Worm (Caenorhabditis elegans) whole organism, L1 larva: ENCODE results near the gene tac-1.

Experiments used
- C04F5.9 ChIP-seq: sonication (generic microtip); optimal IDR thresholded peaks from 2 replicates; lab custom pipeline; 2016; ENCODE audit warnings: missing genetic modification characterization, missing compliant biosample characterization
- F16B12.6 ChIP-seq: fragments of 150-350 bp; optimal IDR thresholded peaks from 2 replicates; lab custom pipeline; 2014; ENCODE audit warnings: missing biosample characterization, missing genetic modification characterization
- Y116A8C.19 ChIP-seq: sonication (generic microtip); optimal IDR thresholded peaks from 2 replicates; lab custom pipeline; 2016; ENCODE audit warnings: missing compliant biosample characterization, missing genetic modification characterization, borderline replicate concordance
- aly-2 ChIP-seq: fragments of 150-350 bp; optimal IDR thresholded peaks from 2 replicates; lab custom pipeline; 2014; ENCODE audit warnings: missing biosample characterization, missing genetic modification characterization
- ceh-8 ChIP-seq: fragments of 200-800 bp; sonication (Bioruptor generic); optimal IDR thresholded peaks from 2 replicates; lab custom pipeline; 2018; ENCODE audit warnings: mild to moderate bottlenecking, missing genetic modification characterization, moderate library complexity, missing compliant biosample characterization
- ceh-82 ChIP-seq, 3 experiments: fragments of 150-350 bp in 1 of 3; sonication (generic microtip) in 2 of 3; optimal IDR thresholded peaks; 2 replicates each; lab custom pipeline; 2014 to 2017; ENCODE audit warnings: missing biosample characterization in 3 of 3, missing genetic modification characterization in 3 of 3
- ceh-90 ChIP-seq: sonication (generic microtip); optimal IDR thresholded peaks from 2 replicates; lab custom pipeline; 2016; ENCODE audit warnings: missing genetic modification characterization, missing compliant biosample characterization
- ces-1 ChIP-seq: fragments of 150-350 bp; optimal IDR thresholded peaks from 2 replicates; lab custom pipeline; 2014; ENCODE audit warnings: missing biosample characterization, missing genetic modification reagents, missing genetic modification characterization
- dsc-1 ChIP-seq: sonication (generic microtip); optimal IDR thresholded peaks from 2 replicates; lab custom pipeline; 2016; ENCODE audit warnings: mild to moderate bottlenecking, missing genetic modification characterization, missing compliant biosample characterization
- efl-1 ChIP-seq, 4 experiments: fragments of 150-350 bp; optimal IDR thresholded peaks in 3 of 4; peaks in 1 of 4; 1 replicate in 1 of 4; 2 replicates in 3 of 4; lab custom pipeline; 2014; ENCODE audit warnings: missing biosample characterization in 2 of 4, missing genetic modification characterization in 2 of 4, missing genetic modification reagents in 2 of 4
- efl-3 ChIP-seq: fragments of 200-800 bp; sonication (Bioruptor generic); optimal IDR thresholded peaks from 2 replicates; lab custom pipeline; 2018; ENCODE audit warnings: mild to moderate bottlenecking, missing genetic modification characterization, missing compliant biosample characterization
- egl-13 ChIP-seq: sonication (generic microtip); optimal IDR thresholded peaks from 2 replicates; lab custom pipeline; 2016; ENCODE audit warnings: missing genotype, missing genetic modification reagents, missing genetic modification characterization, missing compliant biosample characterization
- egl-27 ChIP-seq, 2 experiments: fragments of 150-350 bp in 1 of 2; sonication (generic microtip); optimal IDR thresholded peaks; 3 replicates each; lab custom pipeline; 2017 to 2018; ENCODE audit warnings: missing biosample characterization in 2 of 2, missing genetic modification characterization in 2 of 2, missing genetic modification reagents in 2 of 2
- elt-3 ChIP-seq, 6 experiments: fragments of 150-350 bp in 1 of 6; sonication (generic microtip); optimal IDR thresholded peaks; 2 replicates each; lab custom pipeline; 2017 to 2018; ENCODE audit warnings: missing biosample characterization in 6 of 6, missing genetic modification characterization in 6 of 6, inconsistent platforms in 1 of 6
- ets-5 ChIP-seq: fragments of 200-800 bp; sonication (Bioruptor generic); IDR thresholded peaks from 2 replicates; pipeline ENCODE4 v1.3.6; 2022; ENCODE audit warnings: missing genetic modification characterization, missing compliant biosample characterization
- fkh-8 ChIP-seq: sonication (generic microtip); optimal IDR thresholded peaks from 2 replicates; lab custom pipeline; 2016; ENCODE audit warnings: mild to moderate bottlenecking, missing genetic modification characterization, missing compliant biosample characterization
- fos-1 ChIP-seq: fragments of 150-350 bp; optimal IDR thresholded peaks from 2 replicates; lab custom pipeline; 2014; ENCODE audit warnings: missing biosample characterization, missing genetic modification characterization
- grh-1 ChIP-seq: fragments of 200-800 bp; sonication (Bioruptor generic); IDR thresholded peaks from 2 replicates; pipeline ENCODE4 v1.3.6; 2022; ENCODE audit warnings: missing genetic modification reagents, missing genetic modification characterization, missing compliant biosample characterization
- hlh-17 ChIP-seq: fragments of 200-800 bp; sonication (Bioruptor generic); optimal IDR thresholded peaks from 2 replicates; lab custom pipeline; 2018; ENCODE audit warnings: missing genetic modification characterization, mild to moderate bottlenecking, missing compliant biosample characterization, moderate library complexity, borderline replicate concordance
- hpl-2 ChIP-seq: fragments of 150-350 bp; optimal IDR thresholded peaks from 2 replicates; lab custom pipeline; 2014; ENCODE audit warnings: missing biosample characterization, missing genetic modification reagents, missing genetic modification characterization
- irx-1 ChIP-seq: sonication (generic microtip); optimal IDR thresholded peaks from 2 replicates; lab custom pipeline; 2016; ENCODE audit warnings: missing genetic modification characterization, missing compliant biosample characterization
- jun-1 ChIP-seq: fragments of 150-350 bp; optimal IDR thresholded peaks from 2 replicates; lab custom pipeline; 2014; ENCODE audit warnings: missing biosample characterization, missing genetic modification reagents, missing genetic modification characterization
- lin-13 ChIP-seq: fragments of 150-350 bp; optimal IDR thresholded peaks from 2 replicates; lab custom pipeline; 2014; ENCODE audit warnings: missing biosample characterization, missing genetic modification reagents, missing genetic modification characterization
- lin-15B ChIP-seq: fragments of 150-350 bp; sonication (generic microtip); optimal IDR thresholded peaks from 3 replicates; lab custom pipeline; 2014; ENCODE audit warnings: missing biosample characterization, missing genetic modification characterization
- lsy-2 ChIP-seq, 2 experiments: fragments of 150-350 bp; optimal IDR thresholded peaks; 2 replicates each; lab custom pipeline; 2014; ENCODE audit warnings: missing biosample characterization in 2 of 2, missing genetic modification characterization in 2 of 2
- mep-1 ChIP-seq: fragments of 150-350 bp; optimal IDR thresholded peaks from 2 replicates; lab custom pipeline; 2014; ENCODE audit warnings: missing biosample characterization, missing genetic modification characterization
- nhr-11 ChIP-seq: fragments of 150-350 bp; optimal IDR thresholded peaks from 2 replicates; lab custom pipeline; 2014; ENCODE audit warnings: missing biosample characterization, missing genetic modification characterization
- nhr-19 ChIP-seq: fragments of 200-800 bp; sonication (Bioruptor generic); conservative IDR thresholded peaks from 2 replicates; pipeline ENCODE4 v1.3.6; 2022; ENCODE audit warnings: missing genetic modification characterization, missing compliant biosample characterization
- nhr-20 ChIP-seq: sonication (generic microtip); optimal IDR thresholded peaks from 2 replicates; lab custom pipeline; 2016; ENCODE audit warnings: mild to moderate bottlenecking, missing genetic modification characterization, missing compliant biosample characterization
- nhr-237 ChIP-seq: fragments of 150-350 bp; optimal IDR thresholded peaks from 2 replicates; lab custom pipeline; 2014; ENCODE audit warnings: missing biosample characterization, missing genetic modification characterization
- nhr-47 ChIP-seq: sonication (generic microtip); optimal IDR thresholded peaks from 2 replicates; lab custom pipeline; 2016; ENCODE audit warnings: mild to moderate bottlenecking, missing genetic modification characterization, moderate library complexity, missing compliant biosample characterization
- nhr-77 ChIP-seq: fragments of 150-350 bp; optimal IDR thresholded peaks from 2 replicates; lab custom pipeline; 2014; ENCODE audit warnings: missing biosample characterization, missing genetic modification characterization
- nhr-85 ChIP-seq: sonication (generic microtip); peaks from one replicate; lab custom pipeline; 2016; ENCODE audit warnings: missing genetic modification characterization, inconsistent platforms, missing compliant biosample characterization
- pag-3 ChIP-seq: sonication (generic microtip); optimal IDR thresholded peaks from 2 replicates; lab custom pipeline; 2017; ENCODE audit warnings: missing genetic modification characterization, mild to moderate bottlenecking, missing compliant biosample characterization, antibody characterized with exemption, borderline replicate concordance; ENCODE audit not compliant: insufficient read depth
- pax-3 ChIP-seq: fragments of 200-800 bp; sonication (Bioruptor generic); optimal IDR thresholded peaks from 2 replicates; lab custom pipeline; 2018; ENCODE audit warnings: mild to moderate bottlenecking, missing genetic modification characterization, moderate library complexity, missing compliant biosample characterization
- rnt-1 ChIP-seq: sonication (generic microtip); optimal IDR thresholded peaks from 2 replicates; lab custom pipeline; 2016; ENCODE audit warnings: mild to moderate bottlenecking, missing genetic modification characterization, moderate library complexity, missing compliant biosample characterization
- skn-1 ChIP-seq: fragments of 150-350 bp; optimal IDR thresholded peaks from 2 replicates; lab custom pipeline; 2014; ENCODE audit warnings: missing biosample characterization, missing genetic modification characterization
- sptf-1 ChIP-seq: fragments of 150-350 bp; optimal IDR thresholded peaks from 2 replicates; lab custom pipeline; 2014; ENCODE audit warnings: missing biosample characterization, missing genetic modification characterization
- swsn-7 ChIP-seq: sonication (generic microtip); optimal IDR thresholded peaks from 2 replicates; lab custom pipeline; 2016; ENCODE audit warnings: missing genetic modification characterization, missing compliant biosample characterization
- tbx-2 ChIP-seq: sonication (generic microtip); optimal IDR thresholded peaks from 2 replicates; lab custom pipeline; 2016; ENCODE audit warnings: missing genetic modification characterization, missing compliant biosample characterization
- tlp-1 ChIP-seq: fragments of 150-350 bp; optimal IDR thresholded peaks from 2 replicates; lab custom pipeline; 2014; ENCODE audit warnings: missing biosample characterization, missing genetic modification characterization
- unc-130 ChIP-seq: fragments of 150-350 bp; optimal IDR thresholded peaks from 2 replicates; lab custom pipeline; 2017; ENCODE audit warnings: missing biosample characterization, missing genetic modification characterization, inconsistent platforms
- unc-30 ChIP-seq: sonication (generic microtip); optimal IDR thresholded peaks from 2 replicates; lab custom pipeline; 2017; ENCODE audit warnings: missing biosample characterization, missing genetic modification characterization
- unc-62 ChIP-seq: fragments of 150-350 bp; optimal IDR thresholded peaks from 2 replicates; lab custom pipeline; 2014; ENCODE audit warnings: missing biosample characterization, missing genetic modification reagents, missing genetic modification characterization
- unc-98 ChIP-seq: fragments of 200-800 bp; sonication (Bioruptor generic); IDR thresholded peaks from 2 replicates; pipeline ENCODE4 v1.3.6; 2022; ENCODE audit warnings: missing genetic modification characterization, missing compliant biosample characterization
- vab-15 ChIP-seq: sonication (generic microtip); optimal IDR thresholded peaks from 2 replicates; lab custom pipeline; 2017; ENCODE audit warnings: missing genotype, mild to moderate bottlenecking, missing genetic modification characterization, missing compliant biosample characterization
- zag-1 ChIP-seq: fragments of 150-350 bp; optimal IDR thresholded peaks from 2 replicates; lab custom pipeline; 2014; ENCODE audit warnings: missing biosample characterization, missing genetic modification characterization
- zip-4 ChIP-seq: fragments of 200-800 bp; sonication (Bioruptor generic); optimal IDR thresholded peaks from 2 replicates; lab custom pipeline; 2018; ENCODE audit warnings: mild to moderate bottlenecking, missing genetic modification characterization, moderate library complexity, missing compliant biosample characterization
- ztf-4 ChIP-seq: fragments of 150-350 bp; optimal IDR thresholded peaks from 2 replicates; lab custom pipeline; 2014; ENCODE audit warnings: missing biosample characterization, missing genetic modification characterization

The tac-1 gene

ce11 chrII:14798047-14798522 lies 44.4 kb upstream of the tac-1 start, which contains the start of gene tbc-20 (continued):
- TF ChIP-seq elt-3 (tag; optimal IDR thresholded peaks at IDR 0.05; lab: Kevin White, UChicago) (no peak), aly-2 (peak; percentile 57), ceh-90 (tag; lab: Kevin White, UChicago) (peak; percentile 13), lsy-2 (tag; optimal IDR thresholded peaks at IDR 0.05; lab: Kevin White, UChicago) (peak; percentile 25 to 46), efl-1 (optimal IDR thresholded peaks at IDR 0.05; lab: Kevin White, UChicago) (peak; percentile 20 to 57), efl-1 (GFP tag; optimal IDR thresholded peaks at IDR 0.05 in 1 of 2; lab: Kevin White, UChicago) (peak; percentile 62 to 95), unc-62 (no peak), ets-5 (GFP tag; lab: Robert Waterston, UW) (no peak), ztf-4 (no peak)

ce11 chrII:14794935-14795454 lies 41.3 kb upstream of the tac-1 start, which contains the start of gene eif-3.B:
eif-3.B (plus strand) TSS chrII:14795404.
- TF ChIP-seq nhr-237 (tag; lab: Kevin White, UChicago) (peak; percentile 86), grh-1 (peak; percentile 85), zag-1 (tag; lab: Kevin White, UChicago) (peak; percentile 89), aly-2 (peak; percentile 87), ets-5 (GFP tag; lab: Robert Waterston, UW) (no peak), Y116A8C.19 (tag; lab: Kevin White, UChicago) (peak; percentile 90), unc-98 (GFP tag; lab: Robert Waterston, UW) (peak; percentile 88), unc-30 (tag; lab: Kevin White, UChicago) (no peak), rnt-1 (peak; percentile 99), nhr-85 (peak; percentile 98), tbx-2 (tag; lab: Kevin White, UChicago) (peak; percentile 98), efl-1 (optimal IDR thresholded peaks at IDR 0.05; lab: Kevin White, UChicago) (peak; percentile 93 to 98), efl-1 (GFP tag; optimal IDR thresholded peaks at IDR 0.05 in 1 of 2; lab: Kevin White, UChicago) (peak; percentile 98 to 100), mep-1 (tag; lab: Kevin White, UChicago) (peak; percentile 96), sptf-1 (tag; lab: Kevin White, UChicago) (no peak), skn-1 (tag; lab: Kevin White, UChicago) (peak; percentile 94), egl-13 (tag; lab: Kevin White, UChicago) (peak; percentile 98), nhr-11 (tag; lab: Kevin White, UChicago) (peak; percentile 78), hlh-17 (GFP tag; lab: Kevin White, UChicago) (peak; percentile 55), zip-4 (GFP tag; lab: Kevin White, UChicago) (peak; percentile 79), dsc-1 (peak; percentile 99), pax-3 (tag; lab: Kevin White, UChicago) (peak; percentile 96), nhr-20 (tag; lab: Kevin White, UChicago) (peak; percentile 97), swsn-7 (tag; lab: Kevin White, UChicago) (peak; percentile 96), tlp-1 (no peak), jun-1 (tag; lab: Kevin White, UChicago) (peak; percentile 87), nhr-19 (GFP tag; lab: Robert Waterston, UW) (peak; percentile 96), nhr-47 (tag; lab: Kevin White, UChicago) (peak; percentile 98), unc-130 (tag; lab: Kevin White, UChicago) (peak; percentile 98), hpl-2 (peak; percentile 29), pag-3 (tag; lab: Kevin White, UChicago) (no peak), irx-1 (tag; lab: Kevin White, UChicago) (peak; percentile 97), efl-3 (GFP tag; lab: Kevin White, UChicago) (peak; percentile 57), fos-1 (tag; lab: Kevin White, UChicago) (peak; percentile 86), lin-15B (tag; lab: Kevin White, UChicago) (peak; percentile 94), F16B12.6 (peak; percentile 92), vab-15 (tag; lab: Kevin White, UChicago) (peak; percentile 90), C04F5.9 (tag; lab: Kevin White, UChicago) (peak; percentile 95), fkh-8 (tag; lab: Kevin White, UChicago) (peak; percentile 94), ces-1 (GFP tag; lab: Kevin White, UChicago) (no peak), egl-27 (tag; optimal IDR thresholded peaks at IDR 0.05; lab: Kevin White, UChicago) (peak in 1 of 2 experiments; percentile 26), nhr-77 (tag; lab: Kevin White, UChicago) (peak; percentile 98), ceh-8 (GFP tag; lab: Kevin White, UChicago) (peak; percentile 94), lin-13 (GFP tag; lab: Kevin White, UChicago) (peak; percentile 94), ceh-90 (tag; lab: Kevin White, UChicago) (peak; percentile 98), ceh-82 (tag; optimal IDR thresholded peaks at IDR 0.05; lab: Kevin White, UChicago) (peak; percentile 84 to 89 (median 88))
